Fruit fly (Drosophila melanogaster) whole organism, embryonic: ENCODE results near the gene Utx.

Source experiments
- Adf1 ChIP-seq: fragments of 200-800 bp; sonication (Bioruptor generic); IDR thresholded peaks from 2 replicates; pipeline ENCODE4 v1.3.6; 2022; ENCODE audit warnings: missing biosample characterization, missing genetic modification characterization
- Bgb ChIP-seq: fragments of 200-800 bp; sonication (Bioruptor generic); IDR thresholded peaks from 2 replicates; pipeline ENCODE4 v1.3.6; 2022; ENCODE audit warnings: missing biosample characterization, missing genetic modification characterization; ENCODE audit not compliant: partially characterized antibody
- BtbVII ChIP-seq: fragments of 200-800 bp; sonication (Bioruptor generic); optimal IDR thresholded peaks from 3 replicates; lab custom pipeline; 2017; ENCODE audit warnings: missing biosample characterization, mild to moderate bottlenecking, missing genetic modification characterization
- C15 ChIP-seq: fragments of 200-800 bp; sonication (Bioruptor generic); IDR thresholded peaks from 3 replicates; pipeline ENCODE4 v1.3.6; 2022; ENCODE audit warnings: missing biosample characterization, missing genetic modification characterization
- CG10431 ChIP-seq: fragments of 200-800 bp; sonication (Bioruptor generic); optimal IDR thresholded peaks from 3 replicates; lab custom pipeline; 2018; ENCODE audit warnings: missing biosample characterization, mild to moderate bottlenecking, missing genetic modification characterization
- CG11695 ChIP-seq: fragments of 200-800 bp; sonication (Bioruptor generic); IDR thresholded peaks from 3 replicates; pipeline ENCODE4 v1.3.6; 2022; ENCODE audit warnings: missing biosample characterization, missing genetic modification characterization
- CG12071 ChIP-seq: fragments of 200-800 bp; sonication (Bioruptor generic); optimal IDR thresholded peaks from 3 replicates; lab custom pipeline; 2018; ENCODE audit warnings: missing biosample characterization, mild to moderate bottlenecking, missing genetic modification characterization
- CG13624 ChIP-seq: fragments of 200-800 bp; sonication (Bioruptor generic); optimal IDR thresholded peaks from 2 replicates; lab custom pipeline; 2016; ENCODE audit warnings: missing biosample characterization, missing genetic modification characterization
- CG14014 ChIP-seq: fragments of 200-800 bp; sonication (Bioruptor generic); IDR thresholded peaks from 2 replicates; pipeline ENCODE4 v1.3.6; 2022; ENCODE audit warnings: missing biosample characterization, missing genetic modification characterization
- CG14441 ChIP-seq: fragments of 200-800 bp; sonication (Bioruptor generic); IDR thresholded peaks from 2 replicates; pipeline ENCODE4 v1.3.6; 2022; ENCODE audit warnings: missing biosample characterization, missing genetic modification characterization
- CG16863 ChIP-seq: fragments of 200-800 bp; sonication (Bioruptor generic); optimal IDR thresholded peaks from 3 replicates; lab custom pipeline; 2016; ENCODE audit warnings: missing biosample characterization, missing genetic modification characterization
- CG17612 ChIP-seq: fragments of 200-800 bp; sonication (Bioruptor generic); IDR thresholded peaks from 2 replicates; pipeline ENCODE4 v1.3.6; 2022; ENCODE audit warnings: missing biosample characterization, missing genetic modification characterization
- CG30403 ChIP-seq: fragments of 200-800 bp; sonication (Bioruptor generic); optimal IDR thresholded peaks from 3 replicates; lab custom pipeline; 2016; ENCODE audit warnings: missing biosample characterization, missing genetic modification characterization
- CG33213 ChIP-seq: fragments of 200-800 bp; sonication (Bioruptor generic); optimal IDR thresholded peaks from 3 replicates; lab custom pipeline; 2016; ENCODE audit warnings: missing biosample characterization, missing genetic modification characterization
- CG33557 ChIP-seq: fragments of 200-800 bp; sonication (Bioruptor generic); optimal IDR thresholded peaks from 2 replicates; lab custom pipeline; 2019; ENCODE audit warnings: missing biosample characterization, mild to moderate bottlenecking, missing genetic modification characterization, moderate library complexity
- CG42726 ChIP-seq: fragments of 200-800 bp; sonication (Bioruptor generic); IDR thresholded peaks from 2 replicates; pipeline ENCODE4 v1.3.6; 2022; ENCODE audit warnings: missing biosample characterization, missing genetic modification characterization; ENCODE audit not compliant: partially characterized antibody
- CG4820 ChIP-seq: fragments of 200-800 bp; sonication (Bioruptor generic); optimal IDR thresholded peaks from 3 replicates; lab custom pipeline; 2016; ENCODE audit warnings: missing biosample characterization, missing genetic modification characterization
- CG6689 ChIP-seq: fragments of 200-800 bp; sonication (Bioruptor generic); IDR thresholded peaks from 2 replicates; pipeline ENCODE4 v1.3.6; 2022; ENCODE audit warnings: missing biosample characterization, missing genetic modification characterization
- CG6791 ChIP-seq: fragments of 200-800 bp; sonication (Bioruptor generic); IDR thresholded peaks from 3 replicates; pipeline ENCODE4 v1.3.6; 2022; ENCODE audit warnings: missing biosample characterization, missing genetic modification characterization; ENCODE audit not compliant: partially characterized antibody
- CG8944 ChIP-seq: fragments of 200-800 bp; sonication (Bioruptor generic); optimal IDR thresholded peaks from 3 replicates; lab custom pipeline; 2016; ENCODE audit warnings: missing biosample characterization, missing genetic modification characterization
- CG9609 ChIP-seq: fragments of 200-800 bp; sonication (Bioruptor generic); optimal IDR thresholded peaks from 3 replicates; lab custom pipeline; 2016; ENCODE audit warnings: missing biosample characterization, missing genetic modification characterization
- Dad ChIP-seq: fragments of 200-800 bp; sonication (Bioruptor generic); optimal IDR thresholded peaks from 3 replicates; lab custom pipeline; 2016; ENCODE audit warnings: missing biosample characterization, missing genetic modification characterization
- Dek ChIP-seq: fragments of 200-800 bp; sonication (Bioruptor generic); optimal IDR thresholded peaks from 3 replicates; lab custom pipeline; 2019; ENCODE audit warnings: missing biosample characterization, mild to moderate bottlenecking, missing genetic modification characterization, moderate library complexity
- Dll ChIP-seq: fragments of 200-800 bp; sonication (Bioruptor generic); IDR thresholded peaks from 4 replicates; pipeline ENCODE4 v1.3.6; 2022; ENCODE audit warnings: missing biosample characterization, missing genetic modification characterization; ENCODE audit not compliant: partially characterized antibody
- Ets65A ChIP-seq: fragments of 200-800 bp; sonication (Bioruptor generic); peaks from one replicate; lab custom pipeline; 2016; ENCODE audit warnings: missing biosample characterization, missing genetic modification characterization
- Hand ChIP-seq: fragments of 200-800 bp; sonication (Bioruptor generic); optimal IDR thresholded peaks from 2 replicates; lab custom pipeline; 2017; ENCODE audit warnings: mild to moderate bottlenecking, missing biosample characterization, missing genetic modification reagents, missing genetic modification characterization
- Hey ChIP-seq: fragments of 200-800 bp; sonication (Bioruptor generic); optimal IDR thresholded peaks from 3 replicates; lab custom pipeline; 2018; ENCODE audit warnings: missing biosample characterization, mild to moderate bottlenecking, missing genetic modification characterization
- Kr ChIP-seq: fragments of 200-800 bp; sonication (Bioruptor generic); optimal IDR thresholded peaks from 2 replicates; lab custom pipeline; 2017; ENCODE audit warnings: missing biosample characterization, mild to moderate bottlenecking, missing genetic modification characterization
- NFAT ChIP-seq: fragments of 200-800 bp; sonication (Bioruptor generic); IDR thresholded peaks from 2 replicates; pipeline ENCODE4 v1.3.6; 2022; ENCODE audit warnings: missing biosample characterization, missing genetic modification characterization
- Sry-β ChIP-seq: fragments of 200-800 bp; sonication (Bioruptor generic); optimal IDR thresholded peaks from 2 replicates; lab custom pipeline; 2018; ENCODE audit warnings: missing biosample characterization, mild to moderate bottlenecking, missing genetic modification characterization, moderate library complexity
- TFAM ChIP-seq: fragments of 200-800 bp; sonication (Bioruptor generic); optimal IDR thresholded peaks from 2 replicates; lab custom pipeline; 2017; ENCODE audit warnings: missing biosample characterization, missing genetic modification characterization, inconsistent platforms
- Tbp ChIP-seq: fragments of >200 bp; optimal IDR thresholded peaks from 2 replicates; lab custom pipeline; 2018; ENCODE audit warnings: missing biosample characterization, missing genetic modification characterization
- Xbp1 ChIP-seq: fragments of 200-800 bp; sonication (Bioruptor generic); optimal IDR thresholded peaks from 3 replicates; lab custom pipeline; 2016; ENCODE audit warnings: missing biosample characterization, mild to moderate bottlenecking, missing genetic modification characterization
- bbx ChIP-seq: fragments of 200-800 bp; sonication (Bioruptor generic); IDR thresholded peaks from 2 replicates; pipeline ENCODE4 v1.3.6; 2022; ENCODE audit warnings: missing biosample characterization, missing genetic modification characterization; ENCODE audit not compliant: partially characterized antibody
- bcd ChIP-seq: fragments of 200-800 bp; sonication (Bioruptor generic); optimal IDR thresholded peaks from 2 replicates; lab custom pipeline; 2017; ENCODE audit warnings: missing biosample characterization, mild to moderate bottlenecking, missing genetic modification characterization
- cg ChIP-seq: fragments of 200-800 bp; sonication (Bioruptor generic); optimal IDR thresholded peaks from 3 replicates; lab custom pipeline; 2019; ENCODE audit warnings: missing biosample characterization, mild to moderate bottlenecking, missing genetic modification characterization, moderate library complexity
- eyg ChIP-seq: fragments of 200-800 bp; sonication (Bioruptor generic); optimal IDR thresholded peaks from 3 replicates; lab custom pipeline; 2016; ENCODE audit warnings: missing biosample characterization, missing genetic modification characterization
- gce ChIP-seq: fragments of 200-800 bp; sonication (Bioruptor generic); IDR thresholded peaks from 3 replicates; pipeline ENCODE4 v1.3.6; 2022; ENCODE audit warnings: missing biosample characterization, missing genetic modification characterization
- gem ChIP-seq: fragments of 200-800 bp; sonication (Bioruptor generic); optimal IDR thresholded peaks from 2 replicates; lab custom pipeline; 2019; ENCODE audit warnings: missing biosample characterization, mild to moderate bottlenecking, missing genetic modification characterization, moderate library complexity
- gro ChIP-seq: fragments of 200-800 bp; sonication (Bioruptor generic); optimal IDR thresholded peaks from 2 replicates; lab custom pipeline; 2016; ENCODE audit warnings: missing biosample characterization, missing genetic modification characterization
- jumu ChIP-seq: fragments of 200-800 bp; sonication (Bioruptor generic); optimal IDR thresholded peaks from 3 replicates; lab custom pipeline; 2016; ENCODE audit warnings: missing biosample characterization, missing genetic modification characterization
- luna ChIP-seq: fragments of 200-800 bp; sonication (Bioruptor generic); optimal IDR thresholded peaks from 2 replicates; lab custom pipeline; 2016; ENCODE audit warnings: missing biosample characterization, missing genetic modification characterization
- nerfin-2 ChIP-seq: fragments of 200-800 bp; sonication (Bioruptor generic); IDR thresholded peaks from 2 replicates; pipeline ENCODE4 v1.3.6; 2022; ENCODE audit warnings: missing biosample characterization, missing genetic modification characterization; ENCODE audit not compliant: partially characterized antibody
- org-1 ChIP-seq: fragments of 200-800 bp; sonication (Bioruptor generic); optimal IDR thresholded peaks from 2 replicates; lab custom pipeline; 2017; ENCODE audit warnings: missing biosample characterization, missing genetic modification characterization
- p53 ChIP-seq: fragments of 200-800 bp; sonication (Bioruptor generic); optimal IDR thresholded peaks from 2 replicates; lab custom pipeline; 2016; ENCODE audit warnings: missing biosample characterization, missing genetic modification characterization
- pita ChIP-seq: fragments of 200-800 bp; sonication (Bioruptor generic); optimal IDR thresholded peaks from 2 replicates; lab custom pipeline; 2017; ENCODE audit warnings: missing biosample characterization, mild to moderate bottlenecking, missing genetic modification characterization
- slp2 ChIP-seq: fragments of 200-800 bp; sonication (Bioruptor generic); optimal IDR thresholded peaks from 2 replicates; lab custom pipeline; 2016; ENCODE audit warnings: missing biosample characterization, missing genetic modification characterization
- sqz ChIP-seq: fragments of 200-800 bp; sonication (Bioruptor generic); optimal IDR thresholded peaks from 3 replicates; lab custom pipeline; 2018; ENCODE audit warnings: missing biosample characterization, mild to moderate bottlenecking, missing genetic modification characterization
- ssp ChIP-seq: fragments of 200-800 bp; sonication (Bioruptor generic); IDR thresholded peaks from 2 replicates; pipeline ENCODE4 v1.3.6; 2022; ENCODE audit warnings: missing biosample characterization, missing genetic modification characterization
- zen ChIP-seq: fragments of 200-800 bp; sonication (Bioruptor generic); optimal IDR thresholded peaks from 3 replicates; lab custom pipeline; 2018; ENCODE audit warnings: missing biosample characterization, mild to moderate bottlenecking, missing genetic modification characterization, moderate library complexity
- zf30C ChIP-seq: fragments of 200-800 bp; sonication (Bioruptor generic); optimal IDR thresholded peaks from 3 replicates; lab custom pipeline; 2018; ENCODE audit warnings: missing biosample characterization, mild to moderate bottlenecking, missing genetic modification characterization
- zfh2 ChIP-seq: fragments of 200-800 bp; sonication (Bioruptor generic); optimal IDR thresholded peaks from 2 replicates; lab custom pipeline; 2016; ENCODE audit warnings: missing biosample characterization, missing genetic modification characterization

Gene Utx

dm6 chr2L:10276846-10277245 lies 1.8 kb downstream of the Utx start (continued):
- TF ChIP-seq cg (GFP tag; lab: Kevin White, UChicago) (peak; percentile 92), Dek (no peak), Kr (GFP tag; lab: Kevin White, UChicago) (no peak), Dad (GFP tag; lab: Kevin White, UChicago) (peak; percentile 7), zfh2 (GFP tag; lab: Kevin White, UChicago) (no peak), eyg (GFP tag; lab: Kevin White, UChicago) (no peak), Hey (no peak), Sry-β (GFP tag; lab: Kevin White, UChicago) (no peak), NFAT (no peak), CG14441 (GFP tag; lab: Robert Waterston, UW) (peak; percentile 41; the same call in 1 of the 2 replicates), org-1 (no peak), Adf1 (GFP tag; lab: Robert Waterston, UW) (no peak), zen (no peak), gro (no peak), CG33213 (GFP tag; lab: Kevin White, UChicago) (peak; percentile 46), CG16863 (peak; percentile 15), bcd (GFP tag; lab: Kevin White, UChicago) (no peak), gce (GFP tag; lab: Robert Waterston, UW) (0 out of 3 replicates have a peak, but pooled peaks have one; percentile 19), Bgb (no peak), TFAM (GFP tag; lab: Kevin White, UChicago) (no peak), CG12071 (GFP tag; lab: Kevin White, UChicago) (no peak), CG13624 (GFP tag; lab: Kevin White, UChicago) (peak; percentile 33), CG10431 (GFP tag; lab: Kevin White, UChicago) (no peak), p53 (peak; percentile 11), pita (no peak), CG11695 (GFP tag; lab: Robert Waterston, UW) (no peak), CG33557 (no peak), BtbVII (GFP tag; lab: Kevin White, UChicago) (no peak), CG9609 (peak; percentile 13), sqz (no peak), CG30403 (peak; percentile 31), C15 (GFP tag; lab: Robert Waterston, UW) (no peak), gem (no peak), CG4820 (GFP tag; lab: Kevin White, UChicago) (peak; percentile 25), Tbp (no peak), Xbp1 (GFP tag; lab: Kevin White, UChicago) (peak; percentile 39), CG8944 (GFP tag; lab: Kevin White, UChicago) (peak; percentile 4), CG6791 (GFP tag; lab: Robert Waterston, UW) (no peak), Dll (GFP tag; lab: Robert Waterston, UW) (no peak), bbx (GFP tag; lab: Robert Waterston, UW) (no peak), Hand (no peak), slp2 (GFP tag; lab: Kevin White, UChicago) (no peak), jumu (GFP tag; lab: Kevin White, UChicago) (no peak), CG17612 (GFP tag; lab: Robert Waterston, UW) (no peak), CG6689 (GFP tag; lab: Robert Waterston, UW) (peak; percentile 19; the same call in 1 of the 2 replicates), ssp (GFP tag; lab: Robert Waterston, UW) (no peak), Ets65A (GFP tag; lab: Kevin White, UChicago) (peak; percentile 53), CG42726 (GFP tag; lab: Robert Waterston, UW) (no peak), nerfin-2 (no peak), zf30C (GFP tag; lab: Kevin White, UChicago) (peak; percentile 89), CG14014 (GFP tag; lab: Robert Waterston, UW) (peak; percentile 28; the same call in 1 of the 2 replicates), luna (GFP tag; lab: Kevin White, UChicago) (no peak)
